Fruit fly (Drosophila melanogaster): ENCODE results near the gene Ir68a.

Ir68a gene

DNA sequence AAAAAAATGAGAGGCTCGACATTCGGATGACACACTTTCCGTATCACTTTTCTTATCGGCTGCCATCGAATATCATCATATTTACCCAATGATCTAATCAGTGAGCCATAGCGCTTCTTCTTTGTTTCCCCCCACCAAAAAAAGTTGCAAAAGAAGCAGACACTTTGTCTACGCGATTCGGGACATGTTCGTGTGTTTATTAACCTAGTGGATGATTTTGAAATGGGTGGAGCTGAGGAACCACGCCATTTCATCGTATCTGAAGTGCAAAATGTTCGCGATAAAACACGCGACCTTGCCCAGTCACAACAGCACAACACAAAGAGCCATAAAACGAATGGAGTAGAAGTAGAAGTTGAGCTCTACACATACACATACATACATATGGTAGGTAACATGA, 5.9 kb upstream of the Ir68a start (continued):
- TF ChIP-seq unpg (GFP tag; optimal IDR thresholded peaks at IDR 0.05) (no peak), Awh (GFP tag; IDR thresholded peaks at IDR 0.05) (0 out of 2 replicates have a peak, but pooled peaks have one; percentile 33), sc (optimal IDR thresholded peaks at IDR 0.05) (no peak), sc (GFP tag; optimal IDR thresholded peaks at IDR 0.05) (no peak), pita (GFP tag; optimal IDR thresholded peaks at IDR 0.05) (no peak), CG7963 (GFP tag; IDR thresholded peaks at IDR 0.05; ENCODE audit: partially characterized antibody) (no peak), Dip2 (GFP tag; IDR thresholded peaks at IDR 0.05) (no peak), ATbp (GFP tag; optimal IDR thresholded peaks at IDR 0.05) (no peak), CG17568 (GFP tag; optimal IDR thresholded peaks at IDR 0.05) (no peak), CG6254 (GFP tag; optimal IDR thresholded peaks at IDR 0.05) (no peak), Bgb (GFP tag; IDR thresholded peaks at IDR 0.05; ENCODE audit: partially characterized antibody) (no peak), dmrt11E (tag; optimal IDR thresholded peaks at IDR 0.05) (no peak), run (tag; optimal IDR thresholded peaks at IDR 0.05) (no peak), slbo (GFP tag; IDR thresholded peaks at IDR 0.05) (no peak), Rfx (GFP tag; IDR thresholded peaks at IDR 0.05) (no peak), cas (GFP tag; IDR thresholded peaks at IDR 0.05) (no peak), CG12769 (tag; optimal IDR thresholded peaks at IDR 0.05) (no peak), Six4 (GFP tag; optimal IDR thresholded peaks at IDR 0.05) (no peak)

DNA sequence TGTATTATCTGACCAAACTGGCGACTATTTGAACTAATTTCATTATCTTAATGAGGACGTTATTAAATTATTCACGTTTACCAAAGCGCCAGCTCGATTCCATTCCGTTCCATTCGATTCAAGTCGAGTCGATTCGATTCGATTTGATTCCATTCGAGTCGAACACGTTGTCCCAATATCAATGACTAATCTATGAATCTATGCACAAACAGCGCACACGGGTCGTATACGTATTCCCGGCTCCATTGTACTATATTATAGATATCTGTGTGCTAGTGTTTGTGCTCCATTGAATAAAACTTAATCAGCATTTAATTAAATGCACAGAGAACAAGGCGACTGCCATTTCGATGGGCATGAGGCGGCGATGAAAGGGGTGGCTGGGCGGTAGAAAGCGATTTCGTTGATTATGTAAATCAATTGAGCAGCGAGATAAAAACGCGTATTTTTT, 3.2 kb upstream of the Ir68a start:
- TF ChIP-seq HHEX (GFP tag; optimal IDR thresholded peaks at IDR 0.05) (no peak), CG12769 (tag; optimal IDR thresholded peaks at IDR 0.05) (peak; percentile 48), CG5180 (GFP tag; optimal IDR thresholded peaks at IDR 0.05) (peak; percentile 64), Atf6 (GFP tag; IDR thresholded peaks at IDR 0.05) (0 out of 2 replicates have a peak, but pooled peaks have one; percentile 25), CG15601 (tag; optimal IDR thresholded peaks at IDR 0.05) (peak; percentile 16), CG4820 (GFP tag; optimal IDR thresholded peaks at IDR 0.05) (no peak), CG34422 (GFP tag; IDR thresholded peaks at IDR 0.05) (no peak), CG10543 (GFP tag; optimal IDR thresholded peaks at IDR 0.05) (peak; percentile 51), grau (tag; optimal IDR thresholded peaks at IDR 0.05) (peak; percentile 1), GATAe (GFP tag; conservative IDR thresholded peaks at IDR 0.05) (0 out of 2 replicates have a peak, but pooled peaks have one; percentile 26), CG34376 (GFP tag; optimal IDR thresholded peaks at IDR 0.05) (peak; percentile 16), mirr (GFP tag; optimal IDR thresholded peaks at IDR 0.05) (peak; percentile 80), zen (tag; optimal IDR thresholded peaks at IDR 0.05) (no peak), HmgZ (tag; optimal IDR thresholded peaks at IDR 0.05) (peak; percentile 14), pfk (GFP tag; optimal IDR thresholded peaks at IDR 0.05) (peak; percentile 91), sc (optimal IDR thresholded peaks at IDR 0.05) (no peak), sc (GFP tag; optimal IDR thresholded peaks at IDR 0.05) (no peak), sug (tag; optimal IDR thresholded peaks at IDR 0.05) (peak; percentile 70), lab (GFP tag; optimal IDR thresholded peaks at IDR 0.05) (peak; percentile 49), sd (tag; optimal IDR thresholded peaks at IDR 0.05) (peak; percentile 16), BtbVII (GFP tag; optimal IDR thresholded peaks at IDR 0.05) (peak; percentile 12), CG2199 (GFP tag; IDR thresholded peaks at IDR 0.05) (peak; percentile 73; the same call in 1 of the 3 replicates), nmo (GFP tag; optimal IDR thresholded peaks at IDR 0.05) (no peak), gsb (GFP tag; IDR thresholded peaks at IDR 0.05) (no peak), cwo (GFP tag; optimal IDR thresholded peaks at IDR 0.05) (peak; percentile 78), exex (tag; optimal IDR thresholded peaks at IDR 0.05) (peak; percentile 99), sens (GFP tag) (peak; percentile 1), Hmr (GFP tag; optimal IDR thresholded peaks at IDR 0.05) (no peak), vvl (GFP tag; IDR thresholded peaks at IDR 0.05) (peak; percentile 56), CG8089 (GFP tag; optimal IDR thresholded peaks at IDR 0.05) (no peak), CG7987 (GFP tag; optimal IDR thresholded peaks at IDR 0.05) (no peak), z (GFP tag; IDR thresholded peaks at IDR 0.05) (no peak), pros (GFP tag; optimal IDR thresholded peaks at IDR 0.05) (no peak), Lim3 (GFP tag; IDR thresholded peaks at IDR 0.05) (peak; percentile 33; the same call in 1 of the 2 replicates)

Measured in whole organism, embryonic.